Fruit fly (Drosophila melanogaster): ENCODE data around the gene CycE.
"Not testable (repeated sequence)": the region's sequence is repeated elsewhere in the genome, so short reads cannot be mapped to it uniquely, and the experiment has no call there.

Gene CycE

dm6 chr2L:15694371-15694770, 53.6 kb downstream of the CycE start, which contains the start of gene CG44140:
TSS of gene CG44140 (minus strand) at chr2L:15694471.
- not testable (repeated sequence) for TF ChIP-seq noc (tag; optimal IDR thresholded peaks at IDR 0.05)

All from whole organism, larva.